Worm (Caenorhabditis elegans) whole organism, L2 larva: Measurements from ENCODE around the gene ZC506.1.
A peak's percentile ranks its signal among the peaks of the same experiment; 100 is the strongest.

Experiments used
- ama-1 ChIP-seq: fragments of 150-350 bp; optimal IDR thresholded peaks from 2 replicates; lab custom pipeline; 2018; ENCODE audit warnings: inconsistent platforms
- crh-2 ChIP-seq: sonication (generic microtip); optimal IDR thresholded peaks from 2 replicates; lab custom pipeline; 2017; ENCODE audit warnings: missing biosample characterization, missing genetic modification characterization
- egl-27 ChIP-seq: sonication (generic microtip); optimal IDR thresholded peaks from 3 replicates; lab custom pipeline; 2017; ENCODE audit warnings: missing biosample characterization, missing genetic modification reagents, missing genetic modification characterization
- elt-3 ChIP-seq: sonication (generic microtip); optimal IDR thresholded peaks from 2 replicates; lab custom pipeline; 2017; ENCODE audit warnings: missing biosample characterization, missing genetic modification characterization
- lin-13 ChIP-seq: fragments of 150-350 bp; optimal IDR thresholded peaks from 2 replicates; lab custom pipeline; 2014; ENCODE audit warnings: missing biosample characterization, missing genetic modification reagents, missing genetic modification characterization
- lsy-2 ChIP-seq, 2 experiments: fragments of 150-350 bp in 1 of 2; sonication (generic microtip) in 1 of 2; optimal IDR thresholded peaks; 2 replicates each; lab custom pipeline; 2014 to 2017; ENCODE audit warnings: missing biosample characterization in 2 of 2, missing genetic modification characterization in 2 of 2
- nhr-6 ChIP-seq: fragments of 150-350 bp; optimal IDR thresholded peaks from 2 replicates; lab custom pipeline; 2014; ENCODE audit warnings: missing biosample characterization, missing genetic modification characterization
- snpc-4 ChIP-seq: fragments of 150-350 bp; optimal IDR thresholded peaks from 2 replicates; lab custom pipeline; 2014; ENCODE audit warnings: missing biosample characterization, missing genetic modification characterization
- unc-39 ChIP-seq: fragments of 150-350 bp; optimal IDR thresholded peaks from 2 replicates; lab custom pipeline; 2014; ENCODE audit warnings: missing biosample characterization, missing genetic modification characterization
- unc-62 ChIP-seq: fragments of 150-350 bp; optimal IDR thresholded peaks from 2 replicates; lab custom pipeline; 2014; ENCODE audit warnings: missing biosample characterization, missing genetic modification reagents, missing genetic modification characterization
- zag-1 ChIP-seq: fragments of 150-350 bp; optimal IDR thresholded peaks from 2 replicates; lab custom pipeline; 2014; ENCODE audit warnings: missing biosample characterization, missing genetic modification characterization

- no peak for TF ChIP-seq unc-62 (GFP tag; lab: Kevin White, UChicago)
- TF ChIP-seq elt-3 (tag; lab: Kevin White, UChicago) = no peak
- TF ChIP-seq ama-1 (lab: Kevin White, UChicago) = no peak
- TF ChIP-seq egl-27 (tag; lab: Kevin White, UChicago) = peak; percentile 91
- peak; percentile 77 for TF ChIP-seq crh-2 (tag; lab: Kevin White, UChicago)
- peak; percentile 58 to 71 for TF ChIP-seq lsy-2 (tag; optimal IDR thresholded peaks at IDR 0.05; lab: Kevin White, UChicago)
- TF ChIP-seq unc-39 (tag; lab: Kevin White, UChicago) = no peak
- no peak for TF ChIP-seq zag-1 (tag; lab: Kevin White, UChicago)
- TF ChIP-seq lin-13 (GFP tag; lab: Kevin White, UChicago) = peak; percentile 44
- TF ChIP-seq snpc-4 (tag; lab: Kevin White, UChicago) = no peak
- peak; percentile 68 for TF ChIP-seq nhr-6
Observed at ce11 chrX:9999599-10000201, 40.9 kb downstream of the ZC506.1 start.
